Worm (Caenorhabditis elegans) whole organism, midembryonic: ENCODE measurements around the gene nhr-118.

ENCODE experiments used
- T22C8.4 ChIP-seq: fragments of 200-800 bp; sonication (Bioruptor generic); IDR thresholded peaks from 2 replicates; pipeline ENCODE4 v1.3.6; 2022; ENCODE audit warnings: missing genetic modification characterization, missing compliant biosample characterization
- ztf-23 ChIP-seq: fragments of 200-800 bp; sonication (Bioruptor generic); IDR thresholded peaks from 2 replicates; pipeline ENCODE4 v1.3.6; 2022; ENCODE audit warnings: missing genetic modification reagents, missing genetic modification characterization, missing compliant biosample characterization

DNA sequence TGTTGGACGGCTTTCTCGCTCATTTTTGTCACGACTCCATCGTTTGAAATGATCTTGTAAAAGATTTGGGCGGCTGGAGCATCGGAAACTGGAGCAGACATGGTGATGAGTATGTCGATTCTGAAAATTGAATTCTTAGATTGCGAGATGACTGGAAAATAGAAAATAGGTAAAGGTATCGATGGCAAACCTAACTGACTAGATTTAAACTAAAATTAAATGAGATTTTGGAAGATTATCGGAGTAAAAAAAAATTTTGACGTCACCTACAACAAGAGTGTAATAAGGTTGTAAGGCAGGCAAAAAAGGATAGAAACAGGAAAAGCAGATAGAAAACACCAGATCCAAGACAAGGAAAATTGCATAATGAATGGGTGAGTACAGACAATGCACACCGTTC is 13.9 kb downstream of the nhr-118 start, which contains the start of gene skr-14:
- TF ChIP-seq ztf-23 (no peak), T22C8.4 (GFP tag; lab: Robert Waterston, UW) (no peak)
